Fruit fly (Drosophila melanogaster): Measurements from ENCODE around the gene CG32983.

- no peak for TF ChIP-seq OdsH (GFP tag; optimal IDR thresholded peaks at IDR 0.05)
- TF ChIP-seq usp (GFP tag; optimal IDR thresholded peaks at IDR 0.05): no peak
- no peak for TF ChIP-seq Myc (optimal IDR thresholded peaks at IDR 0.05)
- TF ChIP-seq Dfd (GFP tag; optimal IDR thresholded peaks at IDR 0.05): no peak
These were observed 26.5 kb upstream of the CG32983 start for dm6 chr2L:8839193-8839592.

Data from whole organism, wandering third instar larva.